Worm (Caenorhabditis elegans): ENCODE data around the gene fbxb-14.

DNA sequence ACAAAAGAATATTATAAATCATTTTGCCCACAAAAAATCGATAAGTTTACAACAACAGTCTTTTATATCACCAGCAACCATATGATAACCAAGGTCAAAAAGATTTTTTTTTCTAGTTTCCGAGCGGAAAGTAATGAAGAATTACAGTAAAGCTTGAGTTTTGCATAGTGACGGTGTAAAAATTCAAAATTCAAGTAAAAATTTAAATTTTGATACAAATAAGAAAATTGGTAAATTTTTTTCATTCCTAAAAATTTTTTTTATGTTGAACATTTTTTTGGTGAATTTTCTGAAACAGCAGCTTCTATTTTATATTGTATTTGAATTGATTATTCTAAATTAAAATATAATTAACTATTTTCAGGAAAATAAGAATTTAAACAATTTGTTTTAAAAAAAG is 13.8 kb downstream of the fbxb-14 start, which contains the start of gene W08F4.5:
- TF ChIP-seq mep-1 (tag; optimal IDR thresholded peaks at IDR 0.05) (no peak), ztf-11 (tag; optimal IDR thresholded peaks at IDR 0.05) (no peak), mdl-1 (tag; optimal IDR thresholded peaks at IDR 0.05) (no peak), nhr-76 (tag; optimal IDR thresholded peaks at IDR 0.05) (no peak), nhr-11 (tag; optimal IDR thresholded peaks at IDR 0.05) (no peak), nhr-12 (tag; optimal IDR thresholded peaks at IDR 0.05) (no peak), aha-1 (tag; optimal IDR thresholded peaks at IDR 0.05) (no peak), sup-37 (GFP tag; optimal IDR thresholded peaks at IDR 0.05) (no peak)
